Worm (Caenorhabditis elegans): ENCODE data around the gene col-86.

The col-86 gene

ce11 chrII:13073102-13073501, 25.0 kb downstream of the col-86 start, which contains the start of gene F42G4.5:
Gene F42G4.5 (plus strand): TSS chrII:13073480.
- no peak for TF ChIP-seq lin-15B (tag; optimal IDR thresholded peaks at IDR 0.05)
- no peak for TF ChIP-seq pag-3 (tag; optimal IDR thresholded peaks at IDR 0.05; ENCODE audit: borderline replicate concordance, insufficient read depth)
- no peak for TF ChIP-seq xbp-1 (tag; optimal IDR thresholded peaks at IDR 0.05)
- no peak for TF ChIP-seq unc-86 (tag; optimal IDR thresholded peaks at IDR 0.05)
- TF ChIP-seq mdl-1 (tag; optimal IDR thresholded peaks at IDR 0.05), result no peak
- peak; percentile 79 for TF ChIP-seq pqm-1 (tag; optimal IDR thresholded peaks at IDR 0.05)
- no peak for TF ChIP-seq nhr-11 (tag; optimal IDR thresholded peaks at IDR 0.05)
- TF ChIP-seq lir-3 (tag; optimal IDR thresholded peaks at IDR 0.05; ENCODE audit: poor library complexity), result no peak
- no peak for TF ChIP-seq aly-2 (tag; optimal IDR thresholded peaks at IDR 0.05)
- TF ChIP-seq elt-3 (tag; optimal IDR thresholded peaks at IDR 0.05), result no peak
- no peak for TF ChIP-seq nhr-47 (tag; optimal IDR thresholded peaks at IDR 0.05)
- no peak for TF ChIP-seq dpl-1 (GFP tag; optimal IDR thresholded peaks at IDR 0.05)
- peak; percentile 69 for TF ChIP-seq elt-2 (tag; optimal IDR thresholded peaks at IDR 0.05)
- no peak for TF ChIP-seq mep-1 (tag; optimal IDR thresholded peaks at IDR 0.05)
- peak in 1 of 2 experiments; percentile 33 for TF ChIP-seq lin-35 (GFP tag; optimal IDR thresholded peaks at IDR 0.05)

ce11 chrII:13066777-13067290, 31.2 kb downstream of the col-86 start:
- TF ChIP-seq ceh-82 (tag; optimal IDR thresholded peaks at IDR 0.05) (peak in 1 of 3 experiments; percentile 15), mef-2 (tag; optimal IDR thresholded peaks at IDR 0.05) (peak; percentile 11), nhr-71 (tag; optimal IDR thresholded peaks at IDR 0.05) (peak; percentile 53), ceh-8 (GFP tag; optimal IDR thresholded peaks at IDR 0.05) (peak; percentile 11), lin-14 (GFP tag; optimal IDR thresholded peaks at IDR 0.05) (peak; percentile 69), egl-13 (tag; optimal IDR thresholded peaks at IDR 0.05) (no peak), dsc-1 (tag; optimal IDR thresholded peaks at IDR 0.05) (peak; percentile 39), grh-1 (GFP tag; IDR thresholded peaks at IDR 0.05) (no peak), snu-23 (GFP tag; optimal IDR thresholded peaks at IDR 0.05) (peak; percentile 20), hlh-4 (tag; optimal IDR thresholded peaks at IDR 0.05) (no peak), fos-1 (tag; optimal IDR thresholded peaks at IDR 0.05) (no peak), tbx-2 (tag; optimal IDR thresholded peaks at IDR 0.05) (peak; percentile 4), nhr-19 (GFP tag; conservative IDR thresholded peaks at IDR 0.05) (peak; percentile 16; the same call in 1 of the 2 replicates), efl-1 (optimal IDR thresholded peaks at IDR 0.05) (no peak), efl-1 (GFP tag; optimal IDR thresholded peaks at IDR 0.05 in 1 of 2) (no peak), lin-35 (GFP tag; optimal IDR thresholded peaks at IDR 0.05) (no peak), rnt-1 (tag; optimal IDR thresholded peaks at IDR 0.05) (peak; percentile 48), C34B4.2 (tag; optimal IDR thresholded peaks at IDR 0.05) (no peak), nhr-20 (tag; optimal IDR thresholded peaks at IDR 0.05) (peak; percentile 14), lsy-2 (tag; optimal IDR thresholded peaks at IDR 0.05) (peak in 1 of 2 experiments; percentile 29), irx-1 (tag; optimal IDR thresholded peaks at IDR 0.05) (no peak)

ce11 chrII:13065251-13065650, 32.8 kb downstream of the col-86 start:
- TF ChIP-seq mef-2 (tag; optimal IDR thresholded peaks at IDR 0.05) (no peak), sptf-1 (tag; optimal IDR thresholded peaks at IDR 0.05) (no peak), mdl-1 (tag; optimal IDR thresholded peaks at IDR 0.05) (peak in 1 of 2 experiments; percentile 10), nhr-19 (GFP tag; conservative IDR thresholded peaks at IDR 0.05) (0 out of 2 replicates have a peak, but pooled peaks have one; percentile 13), lin-14 (GFP tag; optimal IDR thresholded peaks at IDR 0.05) (peak; percentile 82), unc-86 (tag; optimal IDR thresholded peaks at IDR 0.05) (no peak), snpc-4 (tag; optimal IDR thresholded peaks at IDR 0.05) (no peak), hpl-2 (GFP tag; optimal IDR thresholded peaks at IDR 0.05) (no peak), elt-3 (tag; optimal IDR thresholded peaks at IDR 0.05) (peak in 1 of 6 experiments; percentile 5), blmp-1 (tag; optimal IDR thresholded peaks at IDR 0.05) (peak; percentile 84), C04F5.9 (tag; optimal IDR thresholded peaks at IDR 0.05) (no peak), nhr-71 (tag; optimal IDR thresholded peaks at IDR 0.05) (peak; percentile 70), ztf-11 (tag; optimal IDR thresholded peaks at IDR 0.05) (no peak), lsy-2 (tag; optimal IDR thresholded peaks at IDR 0.05) (peak; percentile 17 to 44), lin-15B (tag; optimal IDR thresholded peaks at IDR 0.05) (no peak), efl-1 (optimal IDR thresholded peaks at IDR 0.05) (peak in 1 of 2 experiments; percentile 15), efl-1 (GFP tag; optimal IDR thresholded peaks at IDR 0.05 in 1 of 2) (peak in 1 of 2 experiments; percentile 80), dpl-1 (GFP tag; optimal IDR thresholded peaks at IDR 0.05) (peak in 2 of 3 experiments; percentile 10 to 22), lin-39 (tag; optimal IDR thresholded peaks at IDR 0.05) (peak; percentile 45), nhr-20 (tag; optimal IDR thresholded peaks at IDR 0.05) (peak; percentile 4), ceh-88 (GFP tag; IDR thresholded peaks at IDR 0.05) (no peak), vab-15 (tag; optimal IDR thresholded peaks at IDR 0.05) (peak; percentile 9), nhr-77 (tag; optimal IDR thresholded peaks at IDR 0.05) (no peak), sup-37 (GFP tag; optimal IDR thresholded peaks at IDR 0.05) (no peak), fkh-4 (tag; optimal IDR thresholded peaks at IDR 0.05; ENCODE audit: borderline replicate concordance) (no peak), snu-23 (GFP tag; optimal IDR thresholded peaks at IDR 0.05) (peak; percentile 47)
